Worm (Caenorhabditis elegans) whole organism, midembryonic: ENCODE results near the gene nhr-251.

ENCODE experiments used
- T22C8.4 ChIP-seq: fragments of 200-800 bp; sonication (Bioruptor generic); IDR thresholded peaks from 2 replicates; pipeline ENCODE4 v1.3.6; 2022; ENCODE audit warnings: missing genetic modification characterization, missing compliant biosample characterization
- flt-1 ChIP-seq: fragments of 200-800 bp; sonication (Bioruptor generic); IDR thresholded peaks from 2 replicates; pipeline ENCODE4 v1.3.6; 2022; ENCODE audit warnings: missing genetic modification characterization, missing compliant biosample characterization
- med-1 ChIP-seq: sonication (generic microtip); optimal IDR thresholded peaks from 2 replicates; lab custom pipeline; 2017; ENCODE audit warnings: missing genetic modification characterization, mild to moderate bottlenecking, missing compliant biosample characterization, antibody characterized with exemption, missing genetic modification reagents; ENCODE audit not compliant: insufficient read depth
- tab-1 ChIP-seq: fragments of 200-800 bp; sonication (Bioruptor generic); IDR thresholded peaks from 2 replicates; pipeline ENCODE4 v1.3.6; 2022; ENCODE audit warnings: missing genetic modification characterization, missing compliant biosample characterization
- ztf-23 ChIP-seq: fragments of 200-800 bp; sonication (Bioruptor generic); IDR thresholded peaks from 2 replicates; pipeline ENCODE4 v1.3.6; 2022; ENCODE audit warnings: missing genetic modification reagents, missing genetic modification characterization, missing compliant biosample characterization

ce11 chrV:627585-627984 is 27.3 kb downstream of the nhr-251 start, which contains the start of gene F48G7.8:
- TF ChIP-seq med-1 (GFP tag; lab: Kevin White, UChicago) (no peak), ztf-23 (GFP tag; lab: Robert Waterston, UW) (no peak), flt-1 (GFP tag; lab: Robert Waterston, UW) (no peak), T22C8.4 (GFP tag; lab: Robert Waterston, UW) (no peak), tab-1 (no peak)
